Fruit fly (Drosophila melanogaster): ENCODE measurements around the gene snky.

The snky gene

dm6 chr3L:13173737-13174136, 541 bp upstream of the snky start:
- TF ChIP-seq insv (optimal IDR thresholded peaks at IDR 0.05) = no peak
- no peak for TF ChIP-seq psq (optimal IDR thresholded peaks at IDR 0.05)
- TF ChIP-seq ttk (optimal IDR thresholded peaks at IDR 0.05) = no peak
- no peak for TF ChIP-seq Sin3A (optimal IDR thresholded peaks at IDR 0.05)
- TF ChIP-seq h (optimal IDR thresholded peaks at IDR 0.05) = no peak
- TF ChIP-seq Myc (optimal IDR thresholded peaks at IDR 0.05) = no peak

- TF ChIP-seq Sin3A (optimal IDR thresholded peaks at IDR 0.05) (no peak), ttk (optimal IDR thresholded peaks at IDR 0.05) (no peak), h (optimal IDR thresholded peaks at IDR 0.05) (no peak), Myc (optimal IDR thresholded peaks at IDR 0.05) (no peak), psq (optimal IDR thresholded peaks at IDR 0.05) (no peak)
Measured at dm6 chr3L:13178175-13178574, 3.9 kb downstream of the snky start.

dm6 chr3L:13180331-13180730, 6.1 kb downstream of the snky start:
- TF ChIP-seq Sin3A (optimal IDR thresholded peaks at IDR 0.05) = no peak
- TF ChIP-seq ttk (optimal IDR thresholded peaks at IDR 0.05) = no peak
- no peak for TF ChIP-seq insv (optimal IDR thresholded peaks at IDR 0.05)
- TF ChIP-seq h (optimal IDR thresholded peaks at IDR 0.05) = no peak
- no peak for TF ChIP-seq Myc (optimal IDR thresholded peaks at IDR 0.05)
- TF ChIP-seq psq (optimal IDR thresholded peaks at IDR 0.05) = no peak

dm6 chr3L:13182337-13182736, 8.1 kb downstream of the snky start:
- TF ChIP-seq Sin3A (optimal IDR thresholded peaks at IDR 0.05) (no peak), insv (optimal IDR thresholded peaks at IDR 0.05) (no peak), h (optimal IDR thresholded peaks at IDR 0.05) (no peak), Myc (optimal IDR thresholded peaks at IDR 0.05) (no peak), psq (optimal IDR thresholded peaks at IDR 0.05) (no peak)

- TF ChIP-seq psq (optimal IDR thresholded peaks at IDR 0.05) (no peak), ttk (optimal IDR thresholded peaks at IDR 0.05) (no peak), h (optimal IDR thresholded peaks at IDR 0.05) (no peak), Sin3A (optimal IDR thresholded peaks at IDR 0.05) (no peak), Myc (optimal IDR thresholded peaks at IDR 0.05) (no peak), insv (optimal IDR thresholded peaks at IDR 0.05) (no peak)
Measured at dm6 chr3L:13189280-13189679, 15.0 kb downstream of the snky start.

dm6 chr3L:13196237-13196636, 22.0 kb downstream of the snky start:
- TF ChIP-seq ttk (optimal IDR thresholded peaks at IDR 0.05) = no peak

dm6 chr3L:13197551-13197950, 23.3 kb downstream of the snky start:
- no peak for TF ChIP-seq ttk (optimal IDR thresholded peaks at IDR 0.05)
- no peak for TF ChIP-seq Sin3A (optimal IDR thresholded peaks at IDR 0.05)
- TF ChIP-seq h (optimal IDR thresholded peaks at IDR 0.05) = no peak
- no peak for TF ChIP-seq psq (optimal IDR thresholded peaks at IDR 0.05)
- TF ChIP-seq insv (optimal IDR thresholded peaks at IDR 0.05) = no peak
- no peak for TF ChIP-seq Myc (optimal IDR thresholded peaks at IDR 0.05)

- TF ChIP-seq h (optimal IDR thresholded peaks at IDR 0.05) (no peak), Sin3A (optimal IDR thresholded peaks at IDR 0.05) (no peak), Myc (optimal IDR thresholded peaks at IDR 0.05) (no peak), insv (optimal IDR thresholded peaks at IDR 0.05) (no peak), ttk (optimal IDR thresholded peaks at IDR 0.05) (no peak), psq (optimal IDR thresholded peaks at IDR 0.05) (no peak)
Measured at dm6 chr3L:13210041-13210639, 35.9 kb downstream of the snky start.

- TF ChIP-seq Myc (optimal IDR thresholded peaks at IDR 0.05) (no peak), ttk (optimal IDR thresholded peaks at IDR 0.05) (no peak), psq (optimal IDR thresholded peaks at IDR 0.05) (no peak), h (optimal IDR thresholded peaks at IDR 0.05) (no peak)
Measured at dm6 chr3L:13211085-13211759, 36.9 kb downstream of the snky start.

- no peak for TF ChIP-seq Sin3A (optimal IDR thresholded peaks at IDR 0.05)
- no peak for TF ChIP-seq Myc (optimal IDR thresholded peaks at IDR 0.05)
- TF ChIP-seq insv (optimal IDR thresholded peaks at IDR 0.05) = no peak
- no peak for TF ChIP-seq h (optimal IDR thresholded peaks at IDR 0.05)
- TF ChIP-seq ttk (optimal IDR thresholded peaks at IDR 0.05) = no peak
- TF ChIP-seq psq (optimal IDR thresholded peaks at IDR 0.05) = no peak
Measured at dm6 chr3L:13212196-13212595, 37.9 kb downstream of the snky start.

dm6 chr3L:13212656-13213350, 38.5 kb downstream of the snky start:
- TF ChIP-seq ttk (optimal IDR thresholded peaks at IDR 0.05) (no peak), insv (optimal IDR thresholded peaks at IDR 0.05) (no peak), psq (optimal IDR thresholded peaks at IDR 0.05) (no peak), Myc (optimal IDR thresholded peaks at IDR 0.05) (no peak), Sin3A (optimal IDR thresholded peaks at IDR 0.05) (no peak), h (optimal IDR thresholded peaks at IDR 0.05) (no peak)

dm6 chr3L:13213360-13213759, 39.1 kb downstream of the snky start:
- TF ChIP-seq psq (optimal IDR thresholded peaks at IDR 0.05) (no peak), h (optimal IDR thresholded peaks at IDR 0.05) (no peak), Sin3A (optimal IDR thresholded peaks at IDR 0.05) (no peak), Myc (optimal IDR thresholded peaks at IDR 0.05) (no peak), ttk (optimal IDR thresholded peaks at IDR 0.05) (no peak), insv (optimal IDR thresholded peaks at IDR 0.05) (no peak)

Data from Kc167 (cell line).